Worm (Caenorhabditis elegans): Measurements from ENCODE around the gene C50F7.3.
A peak's percentile ranks its signal among the peaks of the same experiment; 100 is the strongest.

Gene C50F7.3

ce11 chrIV:7731960-7732359, at the start of gene C50F7.3, which contains the start of gene C50F7.9:
Gene C50F7.3, plus strand, starts transcription at chrIV:7732329.
Gene C50F7.9, minus strand, starts transcription at chrIV:7732060.
- TF ChIP-seq him-1 (tag; optimal IDR thresholded peaks at IDR 0.05) (no peak), W03F9.2 (tag; optimal IDR thresholded peaks at IDR 0.05) (no peak), dao-5 (tag; optimal IDR thresholded peaks at IDR 0.05) (no peak)

ce11 chrIV:7689326-7689725, 42.8 kb upstream of the C50F7.3 start:
- TF ChIP-seq dao-5 (tag; optimal IDR thresholded peaks at IDR 0.05) (no peak), him-1 (tag; optimal IDR thresholded peaks at IDR 0.05) (no peak), W03F9.2 (tag; optimal IDR thresholded peaks at IDR 0.05) (no peak)

- TF ChIP-seq W03F9.2 (tag; optimal IDR thresholded peaks at IDR 0.05) = no peak
- TF ChIP-seq him-1 (tag; optimal IDR thresholded peaks at IDR 0.05) = no peak
- TF ChIP-seq dao-5 (tag; optimal IDR thresholded peaks at IDR 0.05) = no peak
These were observed 39.7 kb upstream of the C50F7.3 start for ce11 chrIV:7692451-7692850.

ce11 chrIV:7698320-7698719, 33.8 kb upstream of the C50F7.3 start, which contains the start of gene flp-13:
Gene flp-13, minus strand, starts transcription at chrIV:7698420.
- TF ChIP-seq W03F9.2 (tag; optimal IDR thresholded peaks at IDR 0.05) (no peak), dao-5 (tag; optimal IDR thresholded peaks at IDR 0.05) (no peak), him-1 (tag; optimal IDR thresholded peaks at IDR 0.05) (no peak)

- TF ChIP-seq him-1 (tag; optimal IDR thresholded peaks at IDR 0.05) = no peak
- no peak for TF ChIP-seq W03F9.2 (tag; optimal IDR thresholded peaks at IDR 0.05)
- TF ChIP-seq dao-5 (tag; optimal IDR thresholded peaks at IDR 0.05) = no peak
These were observed 25.3 kb upstream of the C50F7.3 start, which contains the start of gene F33D4.4 for ce11 chrIV:7706805-7707204. Gene F33D4.4, minus strand, starts transcription at chrIV:7706905.

- TF ChIP-seq W03F9.2 (tag; optimal IDR thresholded peaks at IDR 0.05) = peak; percentile 92
- TF ChIP-seq dao-5 (tag; optimal IDR thresholded peaks at IDR 0.05) = no peak
- no peak for TF ChIP-seq him-1 (tag; optimal IDR thresholded peaks at IDR 0.05)
These were observed 22.4 kb upstream of the C50F7.3 start, which contains the start of the genes mrpl-1, emc-6 and mrps-24 for ce11 chrIV:7709701-7710100. Gene mrpl-1, minus strand, starts transcription at chrIV:7709701. Gene emc-6, minus strand, starts transcription at chrIV:7709736. Gene mrps-24, plus strand, starts transcription at chrIV:7710045.

- no peak for TF ChIP-seq him-1 (tag; optimal IDR thresholded peaks at IDR 0.05)
- no peak for TF ChIP-seq dao-5 (tag; optimal IDR thresholded peaks at IDR 0.05)
- TF ChIP-seq W03F9.2 (tag; optimal IDR thresholded peaks at IDR 0.05) = no peak
These were observed 21.3 kb upstream of the C50F7.3 start, which contains the start of gene nhr-8 for ce11 chrIV:7710824-7711223. Gene nhr-8, plus strand, starts transcription at chrIV:7710983.

- TF ChIP-seq dao-5 (tag; optimal IDR thresholded peaks at IDR 0.05) = no peak
- no peak for TF ChIP-seq him-1 (tag; optimal IDR thresholded peaks at IDR 0.05)
- TF ChIP-seq W03F9.2 (tag; optimal IDR thresholded peaks at IDR 0.05) = no peak
These were observed 19.9 kb upstream of the C50F7.3 start for ce11 chrIV:7712252-7712651.

- TF ChIP-seq him-1 (tag; optimal IDR thresholded peaks at IDR 0.05) = no peak
- no peak for TF ChIP-seq dao-5 (tag; optimal IDR thresholded peaks at IDR 0.05)
- no peak for TF ChIP-seq W03F9.2 (tag; optimal IDR thresholded peaks at IDR 0.05)
These were observed 14.2 kb upstream of the C50F7.3 start, which contains the start of gene F33D4.6 for ce11 chrIV:7717916-7718315. Gene F33D4.6, minus strand, starts transcription at chrIV:7718016.

- TF ChIP-seq dao-5 (tag; optimal IDR thresholded peaks at IDR 0.05) = no peak
- TF ChIP-seq him-1 (tag; optimal IDR thresholded peaks at IDR 0.05) = no peak
These were observed 9.3 kb upstream of the C50F7.3 start, which contains the start of gene C50F7.6 for ce11 chrIV:7722806-7723205. Gene C50F7.6, minus strand, starts transcription at chrIV:7723199.

- no peak for TF ChIP-seq W03F9.2 (tag; optimal IDR thresholded peaks at IDR 0.05)
- no peak for TF ChIP-seq him-1 (tag; optimal IDR thresholded peaks at IDR 0.05)
- no peak for TF ChIP-seq dao-5 (tag; optimal IDR thresholded peaks at IDR 0.05)
These were observed 8.6 kb upstream of the C50F7.3 start for ce11 chrIV:7723555-7723954.

ce11 chrIV:7724912-7725311, 7.2 kb upstream of the C50F7.3 start:
- TF ChIP-seq him-1 (tag; optimal IDR thresholded peaks at IDR 0.05) (no peak), dao-5 (tag; optimal IDR thresholded peaks at IDR 0.05) (no peak), W03F9.2 (tag; optimal IDR thresholded peaks at IDR 0.05) (no peak)

- no peak for TF ChIP-seq dao-5 (tag; optimal IDR thresholded peaks at IDR 0.05)
- TF ChIP-seq W03F9.2 (tag; optimal IDR thresholded peaks at IDR 0.05) = no peak
- no peak for TF ChIP-seq him-1 (tag; optimal IDR thresholded peaks at IDR 0.05)
These were observed 5.8 kb upstream of the C50F7.3 start, which contains the start of gene C50F7.5 for ce11 chrIV:7726325-7726724. Gene C50F7.5, plus strand, starts transcription at chrIV:7726719.

- no peak for TF ChIP-seq him-1 (tag; optimal IDR thresholded peaks at IDR 0.05)
- no peak for TF ChIP-seq W03F9.2 (tag; optimal IDR thresholded peaks at IDR 0.05)
- TF ChIP-seq dao-5 (tag; optimal IDR thresholded peaks at IDR 0.05) = no peak
These were observed 4.9 kb upstream of the C50F7.3 start for ce11 chrIV:7727258-7727657.

ce11 chrIV:7728402-7728963, 3.6 kb upstream of the C50F7.3 start, which contains the start of gene sucg-1:
Gene sucg-1, plus strand, starts transcription at chrIV:7728913.
- TF ChIP-seq dao-5 (tag; optimal IDR thresholded peaks at IDR 0.05) (no peak), him-1 (tag; optimal IDR thresholded peaks at IDR 0.05) (no peak), W03F9.2 (tag; optimal IDR thresholded peaks at IDR 0.05) (no peak)
